Worm (Caenorhabditis elegans) whole organism, young adult: ENCODE results near the gene nhr-247.

Source experiments
- aptf-2 ChIP-seq: fragments of 200-800 bp; sonication (Bioruptor generic); conservative IDR thresholded peaks from 2 replicates; pipeline ENCODE4 v1.3.6; 2022; ENCODE audit warnings: missing genetic modification reagents, missing genetic modification characterization, missing compliant biosample characterization
- die-1 ChIP-seq: sonication (generic microtip); optimal IDR thresholded peaks from 2 replicates; lab custom pipeline; 2016; ENCODE audit warnings: missing genotype, mild to moderate bottlenecking, missing genetic modification characterization, missing compliant biosample characterization
- lsl-1 ChIP-seq: fragments of 200-800 bp; sonication (Bioruptor generic); optimal IDR thresholded peaks from 2 replicates; lab custom pipeline; 2018; ENCODE audit warnings: mild to moderate bottlenecking, missing genetic modification characterization, moderate library complexity, missing compliant biosample characterization
- pbrm-1 ChIP-seq: fragments of 200-800 bp; sonication (Bioruptor generic); IDR thresholded peaks from 2 replicates; pipeline ENCODE4 v1.3.6; 2022; ENCODE audit warnings: missing genetic modification reagents, missing genetic modification characterization, missing compliant biosample characterization

DNA sequence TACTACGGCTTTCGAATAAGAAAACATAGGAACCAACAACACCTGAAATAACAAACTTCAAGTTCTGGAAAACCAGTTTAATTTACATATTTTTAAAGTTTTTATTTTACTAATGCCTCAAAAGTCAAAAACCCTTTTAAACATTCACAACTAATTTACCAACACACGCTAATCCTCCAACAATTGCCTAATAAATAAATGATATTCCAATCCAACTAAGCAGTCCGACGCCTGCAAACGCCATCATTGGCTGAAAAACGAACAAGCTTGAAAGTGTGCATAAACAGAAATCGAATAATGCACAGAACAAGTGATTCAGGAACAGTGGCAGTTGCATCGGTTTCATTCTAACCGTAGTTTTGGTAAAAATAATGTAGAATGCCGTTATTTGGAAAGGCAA is 45.0 kb downstream of the nhr-247 start:
- TF ChIP-seq die-1 (no peak), lsl-1 (GFP tag; lab: Kevin White, UChicago) (no peak), pbrm-1 (no peak), aptf-2 (GFP tag; lab: Robert Waterston, UW) (no peak)
